4 fruit fly cellular contexts compared by ENCODE assay signal in the genomic region with DNA sequence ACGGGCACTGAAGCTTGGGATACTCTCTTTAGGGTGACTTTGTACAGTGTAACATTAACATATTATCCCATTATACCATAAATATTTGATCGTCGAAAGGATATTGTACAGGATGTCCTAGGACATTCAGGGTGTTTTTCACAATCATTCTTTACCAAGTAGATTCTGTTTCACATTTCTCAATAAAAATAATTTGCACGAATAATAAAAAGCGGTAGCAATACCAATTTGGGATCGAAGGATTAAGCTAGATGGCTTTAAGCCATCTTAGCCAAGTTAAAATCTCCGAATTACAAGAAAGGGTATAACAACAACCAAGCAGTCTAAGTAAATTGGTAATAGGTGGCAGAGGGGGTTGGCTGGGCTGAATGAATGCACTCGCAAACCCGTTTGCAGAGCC.
A peak's percentile ranks its signal among the peaks of the same experiment; 100 is the strongest.
TF ChIP-seq lines count a peak whose summit lies in the region.

No protein-coding gene starts in this region.

- TF ChIP-seq CTCF in whole organism, embryonic (GFP tag; optimal IDR thresholded peaks at IDR 0.05; lab: Kevin White, UChicago), result no peak

TF ChIP-seq in whole organism, embryonic, 481 proteins besides CTCF, POLR2A, EP300 and RAD21:
- TF ChIP-seq chinmo (GFP tag; IDR thresholded peaks at IDR 0.05; lab: Robert Waterston, UW; ENCODE audit: partially characterized antibody) (no peak), ase (GFP tag; IDR thresholded peaks at IDR 0.05; lab: Robert Waterston, UW) (no peak), Oli (tag; optimal IDR thresholded peaks at IDR 0.05; lab: Kevin White, UChicago) (no peak), CG16815 (GFP tag; optimal IDR thresholded peaks at IDR 0.05; lab: Kevin White, UChicago) (no peak), CG8765 (GFP tag; IDR thresholded peaks at IDR 0.05; lab: Robert Waterston, UW) (no peak), wek (GFP tag; optimal IDR thresholded peaks at IDR 0.05; lab: Kevin White, UChicago) (no peak), D19A (tag; optimal IDR thresholded peaks at IDR 0.05; lab: Kevin White, UChicago) (peak; percentile 21), bsh (GFP tag; optimal IDR thresholded peaks at IDR 0.05; lab: Kevin White, UChicago) (peak in 1 of 2 experiments; percentile 7), CG10543 (GFP tag; optimal IDR thresholded peaks at IDR 0.05; lab: Kevin White, UChicago) (no peak)
TF ChIP-seq in whole organism, embryonic: peak in this region for 2.

TF ChIP-seq in whole organism, prepupa, 60 proteins besides CTCF, POLR2A, EP300 and RAD21 (continues in another document):
- TF ChIP-seq CG1621 (tag; optimal IDR thresholded peaks at IDR 0.05; lab: Kevin White, UChicago), result no peak
- TF ChIP-seq CG31627 (GFP tag; optimal IDR thresholded peaks at IDR 0.05; lab: Kevin White, UChicago), result peak; percentile 76
- TF ChIP-seq Sox14 (GFP tag; optimal IDR thresholded peaks at IDR 0.05; lab: Kevin White, UChicago), result peak; percentile 66
- no peak for TF ChIP-seq dsx (GFP tag; optimal IDR thresholded peaks at IDR 0.05; lab: Kevin White, UChicago; ENCODE audit: poor library complexity, severe bottlenecking)
- no peak for TF ChIP-seq fkh (GFP tag; optimal IDR thresholded peaks at IDR 0.05; lab: Kevin White, UChicago)
- peak; percentile 26 for TF ChIP-seq CG7368 (GFP tag; optimal IDR thresholded peaks at IDR 0.05; lab: Kevin White, UChicago)
- peak; percentile 44 for TF ChIP-seq pdm3 (GFP tag; optimal IDR thresholded peaks at IDR 0.05; lab: Kevin White, UChicago)
- peak; percentile 13 for TF ChIP-seq net (GFP tag; optimal IDR thresholded peaks at IDR 0.05; lab: Kevin White, UChicago)
- TF ChIP-seq Hr39 (GFP tag; optimal IDR thresholded peaks at IDR 0.05; lab: Kevin White, UChicago), result peak; percentile 70
- TF ChIP-seq achi (GFP tag; optimal IDR thresholded peaks at IDR 0.05; lab: Kevin White, UChicago), result peak; percentile 55
- peak; percentile 27 for TF ChIP-seq Blimp-1 (GFP tag; optimal IDR thresholded peaks at IDR 0.05; lab: Kevin White, UChicago)
- TF ChIP-seq CG15336 (GFP tag; IDR thresholded peaks at IDR 0.05; lab: Robert Waterston, UW), result 0 out of 2 replicates have a peak, but pooled peaks have one; percentile 9
- peak; percentile 88 for TF ChIP-seq svp (GFP tag; lab: Kevin White, UChicago)
- TF ChIP-seq vri (GFP tag; optimal IDR thresholded peaks at IDR 0.05; lab: Kevin White, UChicago), result peak; percentile 16
- TF ChIP-seq CG11762 (GFP tag; optimal IDR thresholded peaks at IDR 0.05; lab: Kevin White, UChicago; ENCODE audit: insufficient read depth), result peak; percentile 7
- TF ChIP-seq CG6808 (GFP tag; optimal IDR thresholded peaks at IDR 0.05; lab: Kevin White, UChicago), result peak; percentile 48
- peak; percentile 61 for TF ChIP-seq CG32006 (GFP tag; optimal IDR thresholded peaks at IDR 0.05; lab: Kevin White, UChicago)
- TF ChIP-seq CG9139 (GFP tag; optimal IDR thresholded peaks at IDR 0.05; lab: Kevin White, UChicago), result no peak
- TF ChIP-seq CG8319 (GFP tag; optimal IDR thresholded peaks at IDR 0.05; lab: Kevin White, UChicago), result no peak
- TF ChIP-seq Smox (GFP tag; optimal IDR thresholded peaks at IDR 0.05; lab: Kevin White, UChicago), result peak; percentile 72
- TF ChIP-seq CG8632 (GFP tag; optimal IDR thresholded peaks at IDR 0.05; lab: Kevin White, UChicago), result peak; percentile 51
- peak; percentile 48 for TF ChIP-seq CG34406 (GFP tag; optimal IDR thresholded peaks at IDR 0.05; lab: Kevin White, UChicago)
- TF ChIP-seq Hr38 (GFP tag; optimal IDR thresholded peaks at IDR 0.05; lab: Kevin White, UChicago), result no peak
- peak; percentile 59 for TF ChIP-seq CG3032 (tag; optimal IDR thresholded peaks at IDR 0.05; lab: Kevin White, UChicago)
- TF ChIP-seq Sox15 (GFP tag; optimal IDR thresholded peaks at IDR 0.05; lab: Kevin White, UChicago), result peak; percentile 44

TF ChIP-seq in whole organism, pupa, 21 proteins besides CTCF, POLR2A, EP300 and RAD21:
- TF ChIP-seq D1 (tag; optimal IDR thresholded peaks at IDR 0.05; lab: Kevin White, UChicago) (no peak), CG10348 (GFP tag; IDR thresholded peaks at IDR 0.05; lab: Robert Waterston, UW) (no peak), CG8159 (tag; optimal IDR thresholded peaks at IDR 0.05; lab: Kevin White, UChicago) (peak; percentile 62), Pif1B (GFP tag; optimal IDR thresholded peaks at IDR 0.05; lab: Kevin White, UChicago) (peak; percentile 51), CG34367 (tag; optimal IDR thresholded peaks at IDR 0.05; lab: Kevin White, UChicago) (no peak), CG13204 (GFP tag; optimal IDR thresholded peaks at IDR 0.05; lab: Kevin White, UChicago) (no peak), CG14655 (GFP tag; optimal IDR thresholded peaks at IDR 0.05; lab: Kevin White, UChicago) (peak; percentile 78), CG32121 (GFP tag; IDR thresholded peaks at IDR 0.05; lab: Robert Waterston, UW) (no peak), Pif1A (GFP tag; optimal IDR thresholded peaks at IDR 0.05; lab: Kevin White, UChicago) (peak; percentile 43), Snoo (tag; optimal IDR thresholded peaks at IDR 0.05; lab: Kevin White, UChicago) (peak; percentile 51), CG8301 (tag; optimal IDR thresholded peaks at IDR 0.05; lab: Kevin White, UChicago) (peak; percentile 58), CG17806 (tag; optimal IDR thresholded peaks at IDR 0.05; lab: Kevin White, UChicago) (peak; percentile 50), CG9948 (tag; optimal IDR thresholded peaks at IDR 0.05; lab: Kevin White, UChicago) (peak; percentile 65), CG15710 (tag; optimal IDR thresholded peaks at IDR 0.05; lab: Kevin White, UChicago) (peak; percentile 29)

TF ChIP-seq in whole organism, wandering third instar larva, 38 proteins besides CTCF, POLR2A, EP300 and RAD21:
- TF ChIP-seq Sp1 (GFP tag; optimal IDR thresholded peaks at IDR 0.05; lab: Kevin White, UChicago) (peak; percentile 47), h (GFP tag; optimal IDR thresholded peaks at IDR 0.05; lab: Kevin White, UChicago) (peak; percentile 44), HLH106 (tag; optimal IDR thresholded peaks at IDR 0.05; lab: Kevin White, UChicago) (peak; percentile 39), woc (GFP tag; optimal IDR thresholded peaks at IDR 0.05; lab: Kevin White, UChicago) (peak; percentile 61), foxo (GFP tag; optimal IDR thresholded peaks at IDR 0.05; lab: Kevin White, UChicago) (peak in 1 of 2 experiments; percentile 45), Dfd (GFP tag; optimal IDR thresholded peaks at IDR 0.05; lab: Kevin White, UChicago) (no peak), sv (GFP tag; optimal IDR thresholded peaks at IDR 0.05; lab: Kevin White, UChicago) (no peak), OdsH (GFP tag; optimal IDR thresholded peaks at IDR 0.05; lab: Kevin White, UChicago) (peak; percentile 44), dmrt93B (GFP tag; optimal IDR thresholded peaks at IDR 0.05; lab: Kevin White, UChicago) (peak; percentile 41), psq (GFP tag; optimal IDR thresholded peaks at IDR 0.05; lab: Kevin White, UChicago) (peak; percentile 2), fru (GFP tag; optimal IDR thresholded peaks at IDR 0.05; lab: Kevin White, UChicago) (peak; percentile 32), CG9705 (GFP tag; optimal IDR thresholded peaks at IDR 0.05; lab: Kevin White, UChicago) (no peak), sage (GFP tag; optimal IDR thresholded peaks at IDR 0.05; lab: Kevin White, UChicago) (no peak), rgr (GFP tag; optimal IDR thresholded peaks at IDR 0.05; lab: Kevin White, UChicago) (peak; percentile 1), ey (GFP tag; optimal IDR thresholded peaks at IDR 0.05; lab: Kevin White, UChicago) (peak; percentile 29)
